Worm (Caenorhabditis elegans): ENCODE results near the gene nhr-78.

DNA sequence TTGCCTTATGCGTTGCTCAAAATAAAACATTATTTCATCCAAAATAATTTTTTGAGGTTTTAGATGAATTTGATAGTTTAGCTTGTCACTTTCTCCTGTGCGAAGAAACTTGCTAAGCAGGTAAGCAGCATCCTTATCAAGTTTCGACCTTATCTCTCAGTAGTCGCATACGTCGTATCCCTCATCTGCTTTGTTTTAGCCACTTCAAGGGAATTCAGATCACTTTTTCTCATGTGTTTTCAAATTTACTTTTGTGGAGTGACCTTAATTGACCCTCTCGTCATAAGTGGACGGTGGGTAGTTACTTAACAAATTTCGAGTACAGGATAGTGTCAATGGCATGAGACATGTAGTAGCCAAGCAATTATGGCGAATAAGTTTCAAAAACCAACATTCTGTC, 41.0 kb downstream of the nhr-78 start:
- TF ChIP-seq fos-1 (tag; optimal IDR thresholded peaks at IDR 0.05) = no peak
- no peak for TF ChIP-seq lin-39 (tag; optimal IDR thresholded peaks at IDR 0.05)
- no peak for TF ChIP-seq snpc-4 (tag; optimal IDR thresholded peaks at IDR 0.05)
- TF ChIP-seq ceh-82 (tag; optimal IDR thresholded peaks at IDR 0.05) = no peak
- TF ChIP-seq R02D3.7 (tag; optimal IDR thresholded peaks at IDR 0.05) = no peak
- no peak for TF ChIP-seq gmeb-1 (tag; optimal IDR thresholded peaks at IDR 0.05)
- no peak for TF ChIP-seq nhr-237 (tag; optimal IDR thresholded peaks at IDR 0.05)
- no peak for TF ChIP-seq nhr-23 (tag; optimal IDR thresholded peaks at IDR 0.05)

Measured in whole organism, L2 larva.